Fruit fly (Drosophila melanogaster) whole organism, wandering third instar larva: ENCODE results near the gene CG13003.
A peak's percentile ranks its signal among the peaks of the same experiment; 100 is the strongest.

Experiments
- CG32264 ChIP-seq: fragments of 200-800 bp; sonication (Bioruptor generic); optimal IDR thresholded peaks from 2 replicates; lab custom pipeline; 2016; ENCODE audit warnings: missing biosample characterization, missing genetic modification characterization
- Dfd ChIP-seq: fragments of >200 bp; optimal IDR thresholded peaks from 2 replicates; lab custom pipeline; 2017; ENCODE audit warnings: missing biosample characterization, missing genetic modification characterization
- Dif ChIP-seq: fragments of 200-275, 200-300 bp; sonication (Bioruptor generic); optimal IDR thresholded peaks from 2 replicates; lab custom pipeline; 2018; ENCODE audit warnings: missing biosample characterization, missing genetic modification characterization; ENCODE audit not compliant: partially characterized antibody
- Hnf4 ChIP-seq: fragments of 200-800 bp; sonication (Bioruptor generic); optimal IDR thresholded peaks from 2 replicates; lab custom pipeline; 2016; ENCODE audit warnings: missing biosample characterization, mild to moderate bottlenecking, missing genetic modification characterization
- Hr78 ChIP-seq: fragments of >200 bp; optimal IDR thresholded peaks from 2 replicates; lab custom pipeline; 2017; ENCODE audit warnings: missing biosample characterization, missing genetic modification characterization
- Jra ChIP-seq: sonication (Bioruptor generic); optimal IDR thresholded peaks from 2 replicates; lab custom pipeline; 2016; ENCODE audit warnings: missing biosample characterization, missing genetic modification characterization
- Mio ChIP-seq: sonication (Bioruptor generic); optimal IDR thresholded peaks from 2 replicates; lab custom pipeline; 2016; ENCODE audit warnings: missing biosample characterization, missing genetic modification characterization
- Myc ChIP-seq: fragments of >200 bp; optimal IDR thresholded peaks from 2 replicates; lab custom pipeline; 2017
- OdsH ChIP-seq: fragments of 200-800 bp; sonication (Bioruptor generic); optimal IDR thresholded peaks from 2 replicates; lab custom pipeline; 2016; ENCODE audit warnings: missing biosample characterization, mild to moderate bottlenecking, missing genetic modification characterization
- Rel ChIP-seq, 2 experiments: fragments of 200-800 bp; sonication (Bioruptor generic) in 1 of 2; optimal IDR thresholded peaks; 2 replicates in 1 of 2; 3 replicates in 1 of 2; lab custom pipeline; 2016 to 2019; ENCODE audit warnings: mild to moderate bottlenecking in 2 of 2, missing biosample characterization in 2 of 2, missing genetic modification characterization in 2 of 2, moderate library complexity in 1 of 2
- Sp1 ChIP-seq: fragments of 200-800 bp; sonication (Bioruptor generic); optimal IDR thresholded peaks from 3 replicates; lab custom pipeline; 2019; ENCODE audit warnings: missing biosample characterization, mild to moderate bottlenecking, missing genetic modification characterization, moderate library complexity
- Vsx2 ChIP-seq: fragments of 200-300, 225-300 bp; sonication (Bioruptor generic); optimal IDR thresholded peaks from 2 replicates; lab custom pipeline; 2018; ENCODE audit warnings: missing biosample characterization, missing genetic modification characterization; ENCODE audit not compliant: partially characterized antibody
- br ChIP-seq: fragments of 200-800 bp; sonication (Bioruptor generic); optimal IDR thresholded peaks from 2 replicates; lab custom pipeline; 2016; ENCODE audit warnings: missing biosample characterization, missing genetic modification characterization
- brk ChIP-seq: fragments of 200-800 bp; sonication (Bioruptor generic); optimal IDR thresholded peaks from 2 replicates; lab custom pipeline; 2016; ENCODE audit warnings: missing biosample characterization, mild to moderate bottlenecking, missing genetic modification characterization
- dl ChIP-seq, 2 experiments: fragments of 175-275, 200-275 bp in 1 of 2; fragments of 200-275 bp in 1 of 2; sonication (Bioruptor generic); optimal IDR thresholded peaks; lab custom pipeline; 2018; ENCODE audit warnings: mild to moderate bottlenecking in 2 of 2, missing biosample characterization in 2 of 2, missing genetic modification characterization in 2 of 2, moderate library complexity in 2 of 2; ENCODE audit not compliant: partially characterized antibody in 2 of 2, insufficient read depth in 1 of 2
- dmrt93B ChIP-seq: fragments of 200-800 bp; sonication (Bioruptor generic); optimal IDR thresholded peaks from 2 replicates; lab custom pipeline; 2018; ENCODE audit warnings: missing biosample characterization, mild to moderate bottlenecking, missing genetic modification characterization
- dsf ChIP-seq: sonication (Bioruptor generic); optimal IDR thresholded peaks from 2 replicates; lab custom pipeline; 2016; ENCODE audit warnings: missing biosample characterization, missing genetic modification characterization, borderline replicate concordance
- ey ChIP-seq: fragments of 200-800 bp; sonication (Bioruptor generic); optimal IDR thresholded peaks from 2 replicates; lab custom pipeline; 2016; ENCODE audit warnings: missing biosample characterization, missing genetic modification characterization
- foxo ChIP-seq, 2 experiments: fragments of 200-800 bp; sonication (Bioruptor generic); optimal IDR thresholded peaks; 2 replicates in 1 of 2; 3 replicates in 1 of 2; lab custom pipeline; 2016 to 2017; ENCODE audit warnings: missing biosample characterization in 2 of 2, missing genetic modification characterization in 2 of 2
- fru ChIP-seq: fragments of 200-800 bp; sonication (Bioruptor generic); optimal IDR thresholded peaks from 3 replicates; lab custom pipeline; 2016; ENCODE audit warnings: missing biosample characterization, mild to moderate bottlenecking, missing genetic modification characterization
- h ChIP-seq: fragments of 200-800 bp; sonication (Bioruptor generic); optimal IDR thresholded peaks from 3 replicates; lab custom pipeline; 2016; ENCODE audit warnings: missing biosample characterization, mild to moderate bottlenecking, missing genetic modification characterization
- jim ChIP-seq: fragments of 175-275, 200-325 bp; sonication (Bioruptor generic); optimal IDR thresholded peaks from 2 replicates; lab custom pipeline; 2016; ENCODE audit warnings: missing biosample characterization, mild to moderate bottlenecking, missing genetic modification characterization
- pan ChIP-seq: fragments of >200 bp; optimal IDR thresholded peaks from 2 replicates; lab custom pipeline; 2017
- psq ChIP-seq: fragments of 200-800 bp; sonication (Bioruptor generic); optimal IDR thresholded peaks from 3 replicates; lab custom pipeline; 2017; ENCODE audit warnings: missing biosample characterization, mild to moderate bottlenecking, missing genetic modification characterization, moderate library complexity
- rgr ChIP-seq: fragments of 200-800 bp; sonication (Bioruptor generic); optimal IDR thresholded peaks from 3 replicates; lab custom pipeline; 2016; ENCODE audit warnings: missing biosample characterization, mild to moderate bottlenecking, missing genetic modification characterization
- sv ChIP-seq: fragments of 200-800 bp; sonication (Bioruptor generic); optimal IDR thresholded peaks from 3 replicates; lab custom pipeline; 2016; ENCODE audit warnings: missing biosample characterization, missing genetic modification characterization
- usp ChIP-seq: fragments of >200 bp; optimal IDR thresholded peaks from 2 replicates; lab custom pipeline; 2017; ENCODE audit warnings: missing biosample characterization, missing genetic modification characterization
- woc ChIP-seq: sonication (Bioruptor generic); optimal IDR thresholded peaks from 2 replicates; lab custom pipeline; 2016; ENCODE audit warnings: missing biosample characterization, mild to moderate bottlenecking, missing genetic modification characterization

CG13003 gene

DNA sequence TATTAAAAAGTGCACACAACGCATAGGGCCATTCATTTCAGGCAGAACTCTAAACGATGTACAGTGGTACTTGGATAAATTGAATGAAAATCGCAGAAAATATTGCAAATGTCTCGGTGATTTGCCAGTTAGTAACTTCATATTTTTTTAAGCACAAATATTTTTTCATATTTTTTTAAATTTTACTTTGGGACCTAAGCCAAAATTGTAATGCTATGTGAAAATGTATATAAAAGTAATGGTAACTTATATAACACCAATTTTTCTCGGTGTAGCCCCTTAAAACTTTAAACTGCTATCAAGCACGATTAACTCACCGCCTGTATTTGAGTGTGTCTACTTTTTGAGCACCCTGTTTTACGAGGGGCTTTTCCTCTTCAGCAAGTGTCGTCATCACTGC, 55.1 kb downstream of the CG13003 start:
- no peak for TF ChIP-seq psq (GFP tag; lab: Kevin White, UChicago)
- no peak for TF ChIP-seq Vsx2 (GFP tag; lab: Kevin White, UChicago)
- no peak for TF ChIP-seq dmrt93B (GFP tag; lab: Kevin White, UChicago)
- no peak for TF ChIP-seq Hnf4 (GFP tag; lab: Kevin White, UChicago)
- TF ChIP-seq jim (GFP tag; lab: Kevin White, UChicago): no peak
- TF ChIP-seq Mio: no peak
- TF ChIP-seq Myc (lab: Kevin White, UChicago): no peak
- no peak for TF ChIP-seq pan (lab: Kevin White, UChicago)
- TF ChIP-seq fru (GFP tag; lab: Kevin White, UChicago): no peak
- no peak for TF ChIP-seq OdsH (GFP tag; lab: Kevin White, UChicago)
- no peak for TF ChIP-seq Dif (GFP tag; lab: Kevin White, UChicago)
- TF ChIP-seq dsf (GFP tag; lab: Kevin White, UChicago): no peak
- no peak for TF ChIP-seq Dfd (GFP tag; lab: Kevin White, UChicago)
- no peak for TF ChIP-seq Jra
- TF ChIP-seq Rel (GFP tag; optimal IDR thresholded peaks at IDR 0.05; lab: Kevin White, UChicago): no peak
- no peak for TF ChIP-seq Rel (tag; optimal IDR thresholded peaks at IDR 0.05; lab: Kevin White, UChicago)
- TF ChIP-seq ey (GFP tag; lab: Kevin White, UChicago): no peak
- TF ChIP-seq CG32264 (GFP tag; lab: Kevin White, UChicago): no peak

DNA sequence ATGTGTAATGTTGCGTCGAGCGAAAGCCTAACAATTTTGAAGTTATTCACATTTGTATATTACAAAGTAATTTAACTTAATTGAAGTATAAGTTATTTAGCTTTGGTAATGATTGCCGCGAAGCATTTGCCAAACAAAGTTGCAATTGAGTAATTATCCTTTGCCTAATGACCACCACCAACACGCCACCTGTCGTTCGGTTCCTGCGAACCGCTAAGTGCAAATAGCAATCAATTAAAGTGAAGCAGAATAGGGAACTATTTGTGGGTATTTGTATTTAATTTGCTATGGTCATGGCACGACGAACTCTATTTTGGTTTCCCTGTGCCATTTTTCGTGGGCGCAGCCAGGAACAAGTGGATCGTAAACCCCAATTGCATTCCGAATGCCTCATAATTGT, 55.7 kb downstream of the CG13003 start:
- TF ChIP-seq usp (GFP tag; lab: Kevin White, UChicago): no peak
- no peak for TF ChIP-seq fru (GFP tag; lab: Kevin White, UChicago)
- no peak for TF ChIP-seq dsf (GFP tag; lab: Kevin White, UChicago)
- no peak for TF ChIP-seq Rel (GFP tag; optimal IDR thresholded peaks at IDR 0.05; lab: Kevin White, UChicago)
- no peak for TF ChIP-seq Rel (tag; optimal IDR thresholded peaks at IDR 0.05; lab: Kevin White, UChicago)
- no peak for TF ChIP-seq foxo (GFP tag; optimal IDR thresholded peaks at IDR 0.05; lab: Kevin White, UChicago)
- TF ChIP-seq CG32264 (GFP tag; lab: Kevin White, UChicago): no peak
- TF ChIP-seq rgr (GFP tag; lab: Kevin White, UChicago): no peak
- TF ChIP-seq Hr78 (GFP tag; lab: Kevin White, UChicago): no peak
- TF ChIP-seq Dfd (GFP tag; lab: Kevin White, UChicago): no peak
- TF ChIP-seq ey (GFP tag; lab: Kevin White, UChicago): no peak
- TF ChIP-seq Myc (lab: Kevin White, UChicago): no peak
- TF ChIP-seq brk (GFP tag; lab: Kevin White, UChicago): no peak
- no peak for TF ChIP-seq Mio
- TF ChIP-seq, all 38 proteins: peak for 0

DNA sequence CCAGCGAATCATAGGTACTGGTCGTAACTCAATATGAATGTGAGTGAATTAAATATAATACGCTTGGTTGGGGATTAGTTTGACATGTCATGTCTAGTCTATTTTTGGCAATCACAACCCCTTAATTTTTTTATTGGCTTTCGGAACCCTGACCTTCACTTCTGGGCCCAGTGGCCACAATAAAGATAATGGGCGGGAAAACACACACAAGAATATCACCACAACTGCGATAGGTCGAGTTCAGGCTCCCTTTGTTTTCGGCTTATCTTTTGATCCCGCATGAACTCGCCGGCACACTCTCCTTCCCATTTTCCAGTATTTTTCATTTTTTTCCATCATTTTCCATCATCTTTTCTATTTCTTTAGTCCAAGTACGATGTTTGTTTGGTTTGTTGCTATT, 58.2 kb downstream of the CG13003 start:
- TF ChIP-seq Rel (GFP tag; optimal IDR thresholded peaks at IDR 0.05; lab: Kevin White, UChicago) (no peak), Rel (tag; optimal IDR thresholded peaks at IDR 0.05; lab: Kevin White, UChicago) (peak; percentile 31), dl (GFP tag; optimal IDR thresholded peaks at IDR 0.05; lab: Kevin White, UChicago; ENCODE audit: insufficient read depth in 1 of 2, partially characterized antibody in 2 of 2) (no peak), brk (GFP tag; lab: Kevin White, UChicago) (no peak)

DNA sequence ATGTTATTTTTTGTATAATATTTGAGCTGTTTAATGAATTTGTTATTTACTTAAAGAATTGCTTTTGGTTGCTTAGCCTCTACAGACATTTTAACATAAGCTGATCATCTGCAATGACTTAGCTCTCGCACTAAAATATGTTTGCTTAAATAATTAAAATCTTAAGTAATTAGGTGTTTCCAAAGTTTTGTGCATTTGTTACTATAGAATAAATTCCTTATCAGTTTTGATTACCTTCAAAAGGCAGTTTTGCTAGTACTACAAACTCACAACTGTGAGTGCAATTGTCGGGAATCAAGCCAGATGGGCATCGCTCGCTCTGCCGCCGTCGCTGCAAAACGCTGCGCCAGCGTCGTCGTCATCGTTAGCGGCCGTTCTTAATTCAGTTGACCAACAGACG, 59.8 kb downstream of the CG13003 start:
- TF ChIP-seq Myc (lab: Kevin White, UChicago) (peak; percentile 70), h (GFP tag; lab: Kevin White, UChicago) (no peak)

DNA sequence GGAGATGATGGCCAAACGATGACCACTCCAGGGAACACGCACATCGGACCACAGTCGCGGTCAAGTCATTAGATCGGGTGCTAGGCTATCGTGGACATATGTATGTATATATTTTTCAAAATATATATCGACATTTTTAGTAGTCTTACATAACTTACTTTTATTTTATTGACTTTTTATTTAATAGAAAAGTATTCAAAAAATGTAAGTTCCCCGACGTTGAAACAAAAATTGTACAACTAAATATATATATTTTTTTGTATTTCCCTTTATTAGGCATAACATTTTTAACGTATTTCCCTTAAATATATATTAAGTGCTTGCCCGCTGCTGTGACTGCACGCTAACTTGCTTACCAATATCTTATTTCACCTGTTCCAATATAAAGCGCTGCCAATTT, 61.2 kb downstream of the CG13003 start:
- TF ChIP-seq foxo (GFP tag; optimal IDR thresholded peaks at IDR 0.05; lab: Kevin White, UChicago) (peak in 1 of 2 experiments; percentile 3), sv (GFP tag; lab: Kevin White, UChicago) (no peak), woc (GFP tag; lab: Kevin White, UChicago) (no peak), br (GFP tag; lab: Kevin White, UChicago) (no peak), CG32264 (GFP tag; lab: Kevin White, UChicago) (no peak), brk (GFP tag; lab: Kevin White, UChicago) (no peak), Sp1 (GFP tag; lab: Kevin White, UChicago) (no peak)

DNA sequence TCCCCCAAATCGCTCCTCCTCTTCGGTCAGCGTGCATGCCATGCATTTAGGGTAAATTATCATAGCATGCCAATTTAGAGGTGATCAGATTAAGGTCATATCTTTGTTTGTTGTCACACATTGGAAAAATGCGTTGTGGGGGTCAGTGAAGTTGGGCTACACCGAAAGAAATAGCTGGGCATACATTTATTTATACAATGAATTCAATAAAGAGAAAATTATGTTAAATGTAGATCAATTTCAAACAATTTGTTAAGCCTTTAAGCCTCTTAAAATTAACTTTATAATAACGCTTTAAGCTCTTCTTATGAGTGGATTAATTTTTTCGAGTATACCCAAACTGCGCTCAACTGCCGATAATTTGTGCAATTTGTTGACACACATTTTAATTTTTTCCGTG, 62.0 kb downstream of the CG13003 start:
- TF ChIP-seq foxo (GFP tag; optimal IDR thresholded peaks at IDR 0.05; lab: Kevin White, UChicago) (peak in 1 of 2 experiments; percentile 4), rgr (GFP tag; lab: Kevin White, UChicago) (no peak)
- TF ChIP-seq, all 38 proteins: peak for 1
